Fruit fly (Drosophila melanogaster) whole organism, embryonic: Measurements from ENCODE around the gene CG1172.
A peak's percentile ranks its signal among the peaks of the same experiment; 100 is the strongest.

Source experiments
- Awh ChIP-seq: fragments of 200-800 bp; sonication (Bioruptor generic); IDR thresholded peaks from 2 replicates; pipeline ENCODE4, ENCODE4 v1.3.6; 2022; ENCODE audit warnings: missing biosample characterization, missing genetic modification characterization
- Blimp-1 ChIP-seq: fragments of 200-800 bp; sonication (Bioruptor generic); optimal IDR thresholded peaks from 3 replicates; lab custom pipeline; 2018; ENCODE audit warnings: missing biosample characterization, missing genetic modification characterization, mild to moderate bottlenecking, moderate library complexity, missing genetic modification reagents
- CG1024 ChIP-seq: fragments of 200-800 bp; sonication (Bioruptor generic); IDR thresholded peaks from 2 replicates; pipeline ENCODE4 v1.3.6; 2022; ENCODE audit warnings: missing biosample characterization, missing genetic modification characterization
- CG10267 ChIP-seq: fragments of 200-800 bp; sonication (Bioruptor generic); optimal IDR thresholded peaks from 2 replicates; lab custom pipeline; 2018; ENCODE audit warnings: missing biosample characterization, mild to moderate bottlenecking, missing genetic modification characterization, moderate library complexity
- CG10959 ChIP-seq: fragments of 200-800 bp; sonication (Bioruptor generic); IDR thresholded peaks from 2 replicates; pipeline ENCODE4 v1.3.6; 2022; ENCODE audit warnings: missing biosample characterization, missing genetic modification characterization
- CG11504 ChIP-seq: fragments of 200-800 bp; sonication (Bioruptor generic); optimal IDR thresholded peaks from 3 replicates; lab custom pipeline; 2019; ENCODE audit warnings: missing biosample characterization, mild to moderate bottlenecking, missing genetic modification characterization, moderate library complexity
- CG12659 ChIP-seq: fragments of 200-800 bp; sonication (Bioruptor generic); optimal IDR thresholded peaks from 3 replicates; lab custom pipeline; 2017; ENCODE audit warnings: mild to moderate bottlenecking, missing biosample characterization, missing genetic modification reagents, missing genetic modification characterization
- CG14050 ChIP-seq: fragments of 200-800 bp; sonication (Bioruptor generic); IDR thresholded peaks from 3 replicates; pipeline ENCODE4 v1.3.6; 2022; ENCODE audit warnings: missing biosample characterization, missing genetic modification characterization
- CG14965 ChIP-seq: fragments of 200-800 bp; sonication (Bioruptor generic); optimal IDR thresholded peaks from 2 replicates; lab custom pipeline; 2016; ENCODE audit warnings: missing biosample characterization, missing genetic modification characterization, borderline replicate concordance
- CG15696 ChIP-seq: fragments of 200-800 bp; sonication (Bioruptor generic); optimal IDR thresholded peaks from 2 replicates; lab custom pipeline; 2019; ENCODE audit warnings: missing biosample characterization, mild to moderate bottlenecking, missing genetic modification characterization, moderate library complexity
- CG16815 ChIP-seq: fragments of 200-800 bp; sonication (Bioruptor generic); optimal IDR thresholded peaks from 3 replicates; lab custom pipeline; 2017; ENCODE audit warnings: missing biosample characterization, mild to moderate bottlenecking, missing genetic modification characterization
- CG17186 ChIP-seq: fragments of 200-800 bp; sonication (Bioruptor generic); optimal IDR thresholded peaks from 3 replicates; lab custom pipeline; 2017; ENCODE audit warnings: missing biosample characterization, missing genetic modification reagents, missing genetic modification characterization
- CG17328 ChIP-seq: fragments of 200-800 bp; sonication (Bioruptor generic); IDR thresholded peaks from 2 replicates; pipeline ENCODE4 v1.3.6; 2022; ENCODE audit warnings: missing biosample characterization, missing genetic modification characterization
- CG17359 ChIP-seq: fragments of 200-800 bp; sonication (Bioruptor generic); optimal IDR thresholded peaks from 3 replicates; lab custom pipeline; 2018; ENCODE audit warnings: missing biosample characterization, mild to moderate bottlenecking, missing genetic modification characterization, moderate library complexity
- CG17568 ChIP-seq: fragments of 200-800 bp; sonication (Bioruptor generic); optimal IDR thresholded peaks from 2 replicates; lab custom pipeline; 2018; ENCODE audit warnings: missing biosample characterization, mild to moderate bottlenecking, missing genetic modification characterization, moderate library complexity
- CG17829 ChIP-seq: fragments of 200-800 bp; optimal IDR thresholded peaks from 2 replicates; lab custom pipeline; 2019; ENCODE audit warnings: missing biosample characterization, mild to moderate bottlenecking, missing genetic modification characterization, moderate library complexity
- CG31224 ChIP-seq: fragments of 200-800 bp; sonication (Bioruptor generic); IDR thresholded peaks from 2 replicates; pipeline ENCODE4 v1.3.6; 2022; ENCODE audit warnings: missing biosample characterization, missing genetic modification characterization
- CG31441 ChIP-seq: fragments of 200-800 bp; sonication (Bioruptor generic); IDR thresholded peaks from 2 replicates; pipeline ENCODE4 v1.3.6; 2022; ENCODE audit warnings: missing biosample characterization, missing genetic modification characterization
- CG3281 ChIP-seq: fragments of 200-800 bp; sonication (Bioruptor generic); optimal IDR thresholded peaks from 3 replicates; lab custom pipeline; 2017; ENCODE audit warnings: missing biosample characterization, mild to moderate bottlenecking, missing genetic modification characterization
- CG3838 ChIP-seq: fragments of 200-800 bp; sonication (Bioruptor generic); optimal IDR thresholded peaks from 3 replicates; lab custom pipeline; 2016; ENCODE audit warnings: missing biosample characterization, missing genetic modification characterization
- CG4730 ChIP-seq: fragments of 200-800 bp; sonication (Bioruptor generic); IDR thresholded peaks from 2 replicates; pipeline ENCODE4 v1.3.6; 2022; ENCODE audit warnings: missing biosample characterization, missing genetic modification characterization
- CG8478 ChIP-seq: fragments of >200 bp; optimal IDR thresholded peaks from 2 replicates; lab custom pipeline; 2018
- CG9797 ChIP-seq: fragments of 200-800 bp; sonication (Bioruptor generic); optimal IDR thresholded peaks from 3 replicates; lab custom pipeline; 2018; ENCODE audit warnings: missing biosample characterization, mild to moderate bottlenecking, missing genetic modification characterization
- Ets65A ChIP-seq: fragments of 200-800 bp; sonication (Bioruptor generic); peaks from one replicate; lab custom pipeline; 2016; ENCODE audit warnings: missing biosample characterization, missing genetic modification characterization
- HHEX ChIP-seq: fragments of 200-800 bp; sonication (Bioruptor generic); optimal IDR thresholded peaks from 3 replicates; lab custom pipeline; 2017; ENCODE audit warnings: missing biosample characterization, mild to moderate bottlenecking, missing genetic modification characterization, missing genetic modification reagents
- Hey ChIP-seq: fragments of 200-800 bp; sonication (Bioruptor generic); optimal IDR thresholded peaks from 3 replicates; lab custom pipeline; 2018; ENCODE audit warnings: missing biosample characterization, mild to moderate bottlenecking, missing genetic modification characterization
- MBD-R2 ChIP-seq: fragments of 200-800 bp; sonication (Bioruptor generic); IDR thresholded peaks from 2 replicates; pipeline ENCODE4 v1.3.6; 2022; ENCODE audit warnings: missing biosample characterization, missing genetic modification characterization
- Max ChIP-seq: fragments of 200-800 bp; sonication (Bioruptor generic); optimal IDR thresholded peaks from 2 replicates; lab custom pipeline; 2016; ENCODE audit warnings: missing biosample characterization, mild to moderate bottlenecking, missing genetic modification characterization
- Mes4 ChIP-seq: fragments of 200-800 bp; sonication (Bioruptor generic); optimal IDR thresholded peaks from 2 replicates; lab custom pipeline; 2016; ENCODE audit warnings: missing biosample characterization, missing genetic modification characterization
- Poxn ChIP-seq: fragments of 200-800 bp; sonication (Bioruptor generic); IDR thresholded peaks from 2 replicates; pipeline ENCODE4 v1.3.6; 2022; ENCODE audit warnings: missing biosample characterization, missing genetic modification characterization
- Six4 ChIP-seq: fragments of 200-800 bp; sonication (Bioruptor generic); optimal IDR thresholded peaks from 2 replicates; lab custom pipeline; 2016; ENCODE audit warnings: missing biosample characterization, missing genetic modification characterization
- Sox100B ChIP-seq: fragments of 200-800 bp; sonication (Bioruptor generic); optimal IDR thresholded peaks from 3 replicates; lab custom pipeline; 2018; ENCODE audit warnings: missing biosample characterization, mild to moderate bottlenecking, missing genetic modification characterization
- TFAM ChIP-seq: fragments of 200-800 bp; sonication (Bioruptor generic); optimal IDR thresholded peaks from 2 replicates; lab custom pipeline; 2017; ENCODE audit warnings: missing biosample characterization, missing genetic modification characterization, inconsistent platforms
- amos ChIP-seq: fragments of 200-800 bp; sonication (Bioruptor generic); IDR thresholded peaks from 2 replicates; pipeline ENCODE4 v1.3.6; 2022; ENCODE audit warnings: missing biosample characterization, missing genetic modification characterization; ENCODE audit not compliant: partially characterized antibody
- ash1 ChIP-seq: fragments of 200-800 bp; sonication (Bioruptor generic); optimal IDR thresholded peaks from 2 replicates; lab custom pipeline; 2018; ENCODE audit warnings: missing biosample characterization, mild to moderate bottlenecking, missing genetic modification characterization
- ato ChIP-seq: fragments of 200-800 bp; sonication (Bioruptor generic); IDR thresholded peaks from 2 replicates; pipeline ENCODE4 v1.3.6; 2022; ENCODE audit warnings: missing biosample characterization, missing genetic modification characterization; ENCODE audit not compliant: partially characterized antibody
- bigmax ChIP-seq: fragments of 200-800 bp; sonication (Bioruptor generic); optimal IDR thresholded peaks from 2 replicates; lab custom pipeline; 2018; ENCODE audit warnings: missing biosample characterization, mild to moderate bottlenecking, missing genetic modification characterization
- chinmo ChIP-seq: fragments of 200-800 bp; sonication (Bioruptor generic); IDR thresholded peaks from 4 replicates; pipeline ENCODE4 v1.3.6; 2022; ENCODE audit warnings: missing biosample characterization, missing genetic modification characterization; ENCODE audit not compliant: partially characterized antibody
- crc ChIP-seq: fragments of 200-800 bp; sonication (Bioruptor generic); optimal IDR thresholded peaks from 2 replicates; lab custom pipeline; 2016; ENCODE audit warnings: missing biosample characterization, missing genetic modification characterization
- dimm ChIP-seq: fragments of 200-800 bp; sonication (Bioruptor generic); IDR thresholded peaks from 2 replicates; pipeline ENCODE4 v1.3.6; 2022; ENCODE audit warnings: missing biosample characterization, missing genetic modification characterization
- dmrt11E ChIP-seq: fragments of 200-800 bp; sonication (Bioruptor generic); optimal IDR thresholded peaks from 3 replicates; lab custom pipeline; 2018; ENCODE audit warnings: missing biosample characterization, mild to moderate bottlenecking, missing genetic modification characterization, moderate library complexity
- en ChIP-seq: fragments of 200-800 bp; sonication (Bioruptor generic); optimal IDR thresholded peaks from 2 replicates; lab custom pipeline; 2016; ENCODE audit warnings: missing biosample characterization, missing genetic modification characterization
- nerfin-1 ChIP-seq: fragments of 200-800 bp; sonication (Bioruptor generic); optimal IDR thresholded peaks from 3 replicates; lab custom pipeline; 2019; ENCODE audit warnings: missing biosample characterization, mild to moderate bottlenecking, missing genetic modification characterization, moderate library complexity
- schlank ChIP-seq: fragments of 200-800 bp; sonication (Bioruptor generic); optimal IDR thresholded peaks from 2 replicates; lab custom pipeline; 2018; ENCODE audit warnings: missing biosample characterization, mild to moderate bottlenecking, missing genetic modification characterization
- sisA ChIP-seq: fragments of 200-800 bp; sonication (Bioruptor generic); IDR thresholded peaks from 2 replicates; pipeline ENCODE4 v1.3.6; 2022; ENCODE audit warnings: missing biosample characterization, missing genetic modification characterization
- slp2 ChIP-seq: fragments of 200-800 bp; sonication (Bioruptor generic); optimal IDR thresholded peaks from 2 replicates; lab custom pipeline; 2016; ENCODE audit warnings: missing biosample characterization, missing genetic modification characterization
- sqz ChIP-seq: fragments of 200-800 bp; sonication (Bioruptor generic); optimal IDR thresholded peaks from 3 replicates; lab custom pipeline; 2018; ENCODE audit warnings: missing biosample characterization, mild to moderate bottlenecking, missing genetic modification characterization
- toy ChIP-seq: fragments of 200-800 bp; sonication (Bioruptor generic); IDR thresholded peaks from 2 replicates; pipeline ENCODE4 v1.3.6; 2022; ENCODE audit warnings: missing biosample characterization, missing genetic modification characterization
- trem ChIP-seq: fragments of 200-800 bp; optimal IDR thresholded peaks from 3 replicates; lab custom pipeline; 2019; ENCODE audit warnings: missing biosample characterization, mild to moderate bottlenecking, missing genetic modification characterization, moderate library complexity
- vfl ChIP-seq: fragments of 200-800 bp; sonication (Bioruptor generic); optimal IDR thresholded peaks from 2 replicates; lab custom pipeline; 2016; ENCODE audit warnings: missing biosample characterization, missing genetic modification characterization

CG1172 gene

dm6 chr3R:5429786-5430185, 36.1 kb downstream of the CG1172 start:
- no peak for TF ChIP-seq nerfin-1 (tag; lab: Kevin White, UChicago)
- TF ChIP-seq Ets65A (GFP tag; lab: Kevin White, UChicago), result peak; percentile 93
- TF ChIP-seq, all 482 proteins: peak for 1

dm6 chr3R:5438750-5439149, 45.0 kb downstream of the CG1172 start:
- TF ChIP-seq sqz (GFP tag; lab: Kevin White, UChicago) (peak; percentile 82), Six4 (GFP tag; lab: Kevin White, UChicago) (no peak), amos (GFP tag; lab: Robert Waterston, UW) (peak; percentile 48; the same call in 1 of the 2 replicates), CG14965 (GFP tag; lab: Kevin White, UChicago) (no peak), CG17328 (no peak), Max (no peak), CG14050 (GFP tag; lab: Robert Waterston, UW) (no peak), toy (GFP tag; lab: Robert Waterston, UW) (no peak), MBD-R2 (GFP tag; lab: Robert Waterston, UW) (peak; percentile 60; the same call in 1 of the 2 replicates), CG17568 (GFP tag; lab: Kevin White, UChicago) (no peak), CG8478 (lab: Kevin White, UChicago) (no peak), bigmax (GFP tag; lab: Kevin White, UChicago) (no peak), trem (tag; lab: Kevin White, UChicago) (peak; percentile 27), CG9797 (GFP tag; lab: Kevin White, UChicago) (no peak), schlank (no peak), slp2 (GFP tag; lab: Kevin White, UChicago) (no peak), CG10267 (tag; lab: Kevin White, UChicago) (no peak), CG31441 (no peak), Sox100B (GFP tag; lab: Kevin White, UChicago) (no peak), vfl (GFP tag; lab: Kevin White, UChicago) (no peak), CG17359 (tag; lab: Kevin White, UChicago) (peak; percentile 58), sisA (GFP tag; lab: Robert Waterston, UW) (no peak), CG1024 (GFP tag; lab: Robert Waterston, UW) (no peak), chinmo (GFP tag; lab: Robert Waterston, UW) (no peak), Mes4 (GFP tag; lab: Kevin White, UChicago) (no peak), CG17829 (tag; lab: Kevin White, UChicago) (no peak), CG10959 (GFP tag; lab: Robert Waterston, UW) (no peak), en (GFP tag; lab: Kevin White, UChicago) (no peak), dmrt11E (tag; lab: Kevin White, UChicago) (peak; percentile 21), CG11504 (tag; lab: Kevin White, UChicago) (peak; percentile 39), ash1 (GFP tag; lab: Kevin White, UChicago) (no peak), CG4730 (GFP tag; lab: Robert Waterston, UW) (no peak), Hey (tag; lab: Kevin White, UChicago) (no peak), ato (GFP tag; lab: Robert Waterston, UW) (no peak), CG3838 (GFP tag; lab: Kevin White, UChicago) (no peak), TFAM (GFP tag; lab: Kevin White, UChicago) (no peak), dimm (no peak), CG16815 (no peak), CG3281 (GFP tag; lab: Kevin White, UChicago) (no peak), Awh (GFP tag; lab: Robert Waterston, UW) (no peak), CG12659 (peak; percentile 32), crc (GFP tag; lab: Kevin White, UChicago) (no peak), HHEX (GFP tag; lab: Kevin White, UChicago) (no peak), CG15696 (tag; lab: Kevin White, UChicago) (peak; percentile 34), CG17186 (GFP tag; lab: Kevin White, UChicago) (no peak), CG31224 (GFP tag; lab: Robert Waterston, UW) (no peak), Poxn (GFP tag; lab: Robert Waterston, UW) (no peak), Blimp-1 (GFP tag; lab: Kevin White, UChicago) (no peak)
